Fruit fly (Drosophila melanogaster): ENCODE measurements around the gene Rhp.

dm6 chrX:15816905-15817304, 28.2 kb downstream of the Rhp start:
- TF ChIP-seq pan (optimal IDR thresholded peaks at IDR 0.05) (no peak), CG8478 (optimal IDR thresholded peaks at IDR 0.05) (no peak), psq (optimal IDR thresholded peaks at IDR 0.05) (no peak), usp (GFP tag; optimal IDR thresholded peaks at IDR 0.05) (no peak), Dll (optimal IDR thresholded peaks at IDR 0.05) (no peak)

Measured in whole organism.